Worm (Caenorhabditis elegans) whole organism, L4 larva: ENCODE data around the gene tceb-3.

Experiments
- F10B5.3 ChIP-seq: sonication (generic microtip); optimal IDR thresholded peaks from 2 replicates; lab custom pipeline; 2016; ENCODE audit warnings: mild to moderate bottlenecking, missing genetic modification characterization, missing compliant biosample characterization
- T20F7.1 ChIP-seq: fragments of 200-800 bp; sonication (Bioruptor generic); optimal IDR thresholded peaks from 2 replicates; lab custom pipeline; 2018; ENCODE audit warnings: mild to moderate bottlenecking, missing genetic modification characterization, missing compliant biosample characterization
- Y5F2A.4 ChIP-seq: fragments of 200-800 bp; sonication (Bioruptor generic); optimal IDR thresholded peaks from 2 replicates; lab custom pipeline; 2018; ENCODE audit warnings: mild to moderate bottlenecking, missing genetic modification characterization, missing compliant biosample characterization
- ama-1 ChIP-seq: fragments of 150-350 bp; optimal IDR thresholded peaks from 2 replicates; lab custom pipeline; 2014; ENCODE audit warnings: inconsistent platforms, mixed read lengths
- ceh-20 ChIP-seq: fragments of 200-800 bp; sonication (Bioruptor generic); IDR thresholded peaks from 2 replicates; pipeline ENCODE4 v1.3.6; 2022; ENCODE audit warnings: missing genetic modification reagents, missing genetic modification characterization, missing compliant biosample characterization
- cey-2 ChIP-seq: sonication (generic microtip); optimal IDR thresholded peaks from 3 replicates; lab custom pipeline; 2017; ENCODE audit warnings: missing genetic modification characterization, mild to moderate bottlenecking, missing compliant biosample characterization, antibody characterized with exemption, borderline replicate concordance; ENCODE audit not compliant: insufficient read depth
- daf-12 ChIP-seq: fragments of 150-350 bp; optimal IDR thresholded peaks from 2 replicates; lab custom pipeline; 2014; ENCODE audit warnings: missing biosample characterization, missing genetic modification reagents, missing genetic modification characterization
- daf-16 ChIP-seq, 3 experiments: sonication (generic microtip); optimal IDR thresholded peaks; 2 replicates each; lab custom pipeline; 2016 to 2017; ENCODE audit warnings: missing genetic modification characterization in 3 of 3, missing genetic modification reagents in 3 of 3, mild to moderate bottlenecking in 2 of 3, missing compliant biosample characterization in 2 of 3, missing biosample characterization in 1 of 3, moderate library complexity in 1 of 3
- dmd-8 ChIP-seq: fragments of 200-800 bp; sonication (Bioruptor generic); IDR thresholded peaks from 2 replicates; pipeline ENCODE4 v1.3.6; 2022; ENCODE audit warnings: missing genetic modification characterization, missing compliant biosample characterization
- dmd-9 ChIP-seq: fragments of 200-800 bp; sonication (Bioruptor generic); IDR thresholded peaks from 2 replicates; pipeline ENCODE4 v1.3.6; 2022; ENCODE audit warnings: missing genetic modification reagents, missing genetic modification characterization, missing compliant biosample characterization
- egl-27 ChIP-seq: sonication (generic microtip); optimal IDR thresholded peaks from 3 replicates; lab custom pipeline; 2017; ENCODE audit warnings: missing biosample characterization, missing genetic modification reagents, missing genetic modification characterization
- egl-43 ChIP-seq: fragments of 200-800 bp; sonication (Bioruptor generic); IDR thresholded peaks from 2 replicates; pipeline ENCODE4 v1.3.6; 2022; ENCODE audit warnings: missing genetic modification reagents, missing genetic modification characterization, missing compliant biosample characterization
- lim-7 ChIP-seq: fragments of 200-800 bp; sonication (Bioruptor generic); IDR thresholded peaks from 2 replicates; pipeline ENCODE4 v1.3.6; 2022; ENCODE audit warnings: missing genetic modification characterization, missing compliant biosample characterization
- lin-39 ChIP-seq: fragments of 150-350 bp; optimal IDR thresholded peaks from 2 replicates; lab custom pipeline; 2014; ENCODE audit warnings: missing biosample characterization, missing genetic modification reagents, missing genetic modification characterization
- lsy-2 ChIP-seq, 2 experiments: fragments of 150-350 bp in 1 of 2; sonication (generic microtip) in 1 of 2; optimal IDR thresholded peaks; 2 replicates each; lab custom pipeline; 2014 to 2017; ENCODE audit warnings: missing biosample characterization in 2 of 2, missing genetic modification characterization in 2 of 2
- madf-9 ChIP-seq: fragments of 200-800 bp; sonication (Bioruptor generic); conservative IDR thresholded peaks from 2 replicates; pipeline ENCODE4 v1.3.6; 2022; ENCODE audit warnings: missing genetic modification reagents, missing genetic modification characterization, missing compliant biosample characterization
- mes-2 ChIP-seq: sonication (generic microtip); optimal IDR thresholded peaks from 2 replicates; lab custom pipeline; 2016; ENCODE audit warnings: missing genotype, mild to moderate bottlenecking, missing genetic modification characterization, missing compliant biosample characterization; ENCODE audit not compliant: poor library complexity, severe bottlenecking
- nhr-10 ChIP-seq: fragments of 150-350 bp; optimal IDR thresholded peaks from 2 replicates; lab custom pipeline; 2014; ENCODE audit warnings: missing biosample characterization, missing genetic modification characterization
- rbr-2 ChIP-seq: sonication (generic microtip); optimal IDR thresholded peaks from 2 replicates; lab custom pipeline; 2016; ENCODE audit warnings: missing genotype, missing genetic modification characterization, missing compliant biosample characterization
- unc-130 ChIP-seq: sonication (generic microtip); optimal IDR thresholded peaks from 2 replicates; lab custom pipeline; 2016; ENCODE audit warnings: missing genetic modification reagents, missing genetic modification characterization, missing compliant biosample characterization
- unc-39 ChIP-seq: sonication (generic microtip); optimal IDR thresholded peaks from 2 replicates; lab custom pipeline; 2017; ENCODE audit warnings: missing biosample characterization, missing genetic modification characterization
- zag-1 ChIP-seq: fragments of 150-350 bp; optimal IDR thresholded peaks from 2 replicates; lab custom pipeline; 2014; ENCODE audit warnings: missing biosample characterization, missing genetic modification characterization
- zip-2 ChIP-seq: fragments of 150-350 bp; optimal IDR thresholded peaks from 2 replicates; lab custom pipeline; 2014; ENCODE audit warnings: missing biosample characterization, missing genetic modification characterization

The tceb-3 gene

ce11 chrII:10895959-10896358 lies 51.3 kb downstream of the tceb-3 start:
- TF ChIP-seq nhr-10 (tag; lab: Kevin White, UChicago) (no peak), zip-2 (tag; lab: Kevin White, UChicago) (no peak), unc-130 (GFP tag; lab: Kevin White, UChicago) (no peak), egl-43 (GFP tag; lab: Robert Waterston, UW) (no peak), lin-39 (no peak), F10B5.3 (tag; lab: Kevin White, UChicago) (no peak), lsy-2 (tag; optimal IDR thresholded peaks at IDR 0.05; lab: Kevin White, UChicago) (no peak), rbr-2 (tag; lab: Kevin White, UChicago) (no peak), daf-12 (tag; lab: Kevin White, UChicago) (no peak)

DNA sequence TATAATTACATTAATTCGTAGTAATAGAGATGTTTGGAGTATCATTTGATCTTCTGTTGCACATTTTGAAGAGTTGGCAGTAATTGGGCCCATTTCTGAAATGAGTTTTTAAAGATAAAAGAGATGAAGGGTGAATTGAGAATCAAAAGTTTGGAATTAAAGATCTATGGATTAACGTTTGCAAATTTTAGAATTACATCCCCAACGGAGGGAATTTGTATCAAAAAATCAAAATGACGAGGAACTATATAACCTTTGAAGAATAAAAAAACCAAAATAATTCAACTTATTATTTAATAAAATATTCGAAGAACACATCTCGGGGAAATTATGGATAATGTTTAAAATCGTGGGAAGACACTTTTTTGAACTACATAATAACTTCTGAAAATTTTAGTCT lies 52.2 kb downstream of the tceb-3 start, which contains the start of gene sra-10:
Gene sra-10 (minus strand): TSS at position 101 of the 400 bp plus-strand sequence.
- TF ChIP-seq mes-2 (tag; lab: Kevin White, UChicago) (no peak), zag-1 (tag; lab: Kevin White, UChicago) (no peak), cey-2 (tag; lab: Kevin White, UChicago) (no peak), T20F7.1 (no peak), lim-7 (no peak), daf-16 (GFP tag; optimal IDR thresholded peaks at IDR 0.05; lab: Kevin White, UChicago) (no peak), daf-16 (tag; optimal IDR thresholded peaks at IDR 0.05; lab: Kevin White, UChicago) (no peak), egl-27 (tag; lab: Kevin White, UChicago) (no peak), Y5F2A.4 (GFP tag; lab: Kevin White, UChicago) (no peak), daf-12 (tag; lab: Kevin White, UChicago) (no peak), unc-39 (tag; lab: Kevin White, UChicago) (no peak), madf-9 (GFP tag; lab: Robert Waterston, UW) (no peak), dmd-8 (GFP tag; lab: Robert Waterston, UW) (no peak), dmd-9 (GFP tag; lab: Robert Waterston, UW) (no peak), ceh-20 (GFP tag; lab: Robert Waterston, UW) (no peak), ama-1 (no peak)
